Fruit fly (Drosophila melanogaster): ENCODE data around the gene Orct.
A peak's percentile ranks its signal among the peaks of the same experiment; 100 is the strongest.

Orct gene

dm6 chr3R:24275463-24275862 is 597 bp upstream of the Orct start:
- TF ChIP-seq CG8478 (optimal IDR thresholded peaks at IDR 0.05) (no peak), CTCF (optimal IDR thresholded peaks at IDR 0.05) (no peak)

DNA sequence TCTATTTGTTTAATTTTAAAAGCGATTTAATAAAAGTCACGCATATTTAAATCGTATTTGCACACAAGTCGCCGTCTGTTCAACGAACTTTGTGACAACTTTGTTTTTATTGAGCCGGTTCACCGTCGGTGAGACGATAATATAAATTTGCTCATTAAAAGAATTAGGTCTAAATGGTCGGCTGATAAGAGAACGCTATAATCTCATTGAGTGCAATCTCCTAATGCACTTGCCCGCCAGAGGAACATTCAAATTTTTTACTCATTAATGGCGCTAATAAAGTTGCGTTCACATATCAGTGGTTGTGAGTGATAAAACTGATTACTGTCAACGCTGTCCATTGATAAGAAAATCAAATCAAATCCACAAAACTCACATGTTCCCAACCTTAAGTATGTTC is 2.7 kb downstream of the Orct start:
- TF ChIP-seq CG8478 (optimal IDR thresholded peaks at IDR 0.05) (no peak), CTCF (optimal IDR thresholded peaks at IDR 0.05) (no peak)

dm6 chr3R:24279291-24279690 is 3.2 kb downstream of the Orct start, which contains the start of gene shps:
TSS of gene shps (plus strand) at chr3R:24279572.
- TF ChIP-seq CTCF (optimal IDR thresholded peaks at IDR 0.05) (peak; percentile 47 to 63), CG8478 (optimal IDR thresholded peaks at IDR 0.05) (no peak)

- TF ChIP-seq CG8478 (optimal IDR thresholded peaks at IDR 0.05) = no peak
- no peak for TF ChIP-seq CTCF (optimal IDR thresholded peaks at IDR 0.05)
Observed at dm6 chr3R:24282567-24283324, 6.7 kb downstream of the Orct start.

DNA sequence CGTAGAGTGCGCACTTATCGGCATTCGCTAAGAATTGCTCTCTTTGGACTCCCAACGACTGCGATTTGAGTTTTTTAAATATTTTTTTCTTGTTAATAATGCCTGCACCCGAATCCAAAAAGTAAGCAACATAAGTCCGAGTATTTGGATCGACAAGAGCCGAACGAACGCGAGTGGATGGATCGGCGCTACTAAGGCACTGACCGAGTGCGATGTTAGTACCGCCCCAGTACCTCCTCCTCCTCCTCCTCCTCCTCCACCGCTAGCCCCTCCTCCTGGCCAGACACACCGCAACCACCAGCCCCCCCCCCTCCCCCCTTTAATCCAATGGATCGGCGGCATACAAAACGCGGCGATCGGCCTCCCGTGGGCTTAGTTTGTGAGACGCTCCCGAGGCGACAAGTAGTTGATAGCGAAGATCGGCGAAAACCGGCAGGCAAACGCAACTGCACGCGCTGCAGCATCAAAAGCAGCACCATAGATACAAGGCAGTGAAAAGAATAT is 7.6 kb downstream of the Orct start, which contains the start of gene CG6356:
TSS of gene CG6356 (plus strand) at position 374 of the 504 bp plus-strand sequence.
- TF ChIP-seq CTCF (optimal IDR thresholded peaks at IDR 0.05) (no peak), CG8478 (optimal IDR thresholded peaks at IDR 0.05) (no peak)

dm6 chr3R:24284164-24284563 is 8.1 kb downstream of the Orct start:
- TF ChIP-seq CG8478 (optimal IDR thresholded peaks at IDR 0.05) (no peak), CTCF (optimal IDR thresholded peaks at IDR 0.05) (no peak)

- no peak for TF ChIP-seq CTCF (optimal IDR thresholded peaks at IDR 0.05)
- TF ChIP-seq CG8478 (optimal IDR thresholded peaks at IDR 0.05) = no peak
Observed at dm6 chr3R:24285423-24285822, 9.4 kb downstream of the Orct start.

DNA sequence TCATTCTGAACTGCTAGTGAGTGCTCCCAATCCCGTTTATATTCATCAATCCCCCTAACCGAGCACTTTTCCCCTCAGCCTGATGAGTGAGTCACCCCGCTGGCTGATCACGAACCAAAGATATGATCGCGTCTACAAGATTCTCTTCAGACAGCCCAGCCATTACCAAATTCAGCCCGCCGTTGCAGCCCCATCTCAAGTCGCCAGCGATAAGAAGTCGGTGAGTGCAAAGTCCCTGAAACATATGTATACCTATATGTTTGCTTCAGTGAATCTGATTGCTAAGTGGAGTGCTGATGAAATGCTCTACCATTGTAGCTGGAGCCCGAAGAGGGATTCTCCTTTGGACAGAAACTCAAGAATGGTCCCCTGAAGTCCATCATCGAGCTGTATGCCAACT is 11.1 kb downstream of the Orct start:
- TF ChIP-seq CG8478 (optimal IDR thresholded peaks at IDR 0.05) = no peak
- TF ChIP-seq CTCF (optimal IDR thresholded peaks at IDR 0.05) = no peak

DNA sequence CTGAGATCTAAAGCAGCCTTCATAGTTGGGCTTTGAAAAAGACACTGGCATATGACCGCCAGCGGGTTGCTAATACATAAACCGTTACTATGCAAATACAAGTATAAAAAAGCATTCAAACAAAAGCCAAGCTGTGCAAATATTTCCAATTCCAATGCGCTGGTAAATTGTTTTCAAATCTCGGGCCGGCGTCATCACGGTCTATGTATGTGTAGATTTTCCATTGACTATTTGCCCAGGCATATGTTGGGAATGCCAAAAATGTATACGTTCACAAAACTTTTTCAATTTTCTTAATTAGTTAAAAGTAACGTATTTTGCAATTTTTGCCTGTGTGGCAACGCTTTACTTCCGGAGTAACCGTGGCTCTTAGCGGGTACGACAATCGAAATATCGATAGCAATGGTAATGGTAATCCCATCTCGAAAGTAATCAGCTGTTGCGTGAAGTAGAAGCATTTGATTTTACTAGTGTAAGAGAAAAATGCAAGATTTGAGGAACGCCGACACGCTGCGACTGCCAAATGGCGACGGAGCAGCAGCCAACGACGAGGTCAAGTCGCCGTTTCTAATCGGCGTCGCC is 13.8 kb downstream of the Orct start, which contains the start of the genes CG34290 and Uck:
TSS of gene CG34290 (minus strand) at position 51 of the 582 bp plus-strand sequence.
TSS of gene Uck (plus strand) at position 405 of the 582 bp plus-strand sequence.
- peak; percentile 3 to 29 for TF ChIP-seq CTCF (optimal IDR thresholded peaks at IDR 0.05)
- no peak for TF ChIP-seq CG8478 (optimal IDR thresholded peaks at IDR 0.05)

DNA sequence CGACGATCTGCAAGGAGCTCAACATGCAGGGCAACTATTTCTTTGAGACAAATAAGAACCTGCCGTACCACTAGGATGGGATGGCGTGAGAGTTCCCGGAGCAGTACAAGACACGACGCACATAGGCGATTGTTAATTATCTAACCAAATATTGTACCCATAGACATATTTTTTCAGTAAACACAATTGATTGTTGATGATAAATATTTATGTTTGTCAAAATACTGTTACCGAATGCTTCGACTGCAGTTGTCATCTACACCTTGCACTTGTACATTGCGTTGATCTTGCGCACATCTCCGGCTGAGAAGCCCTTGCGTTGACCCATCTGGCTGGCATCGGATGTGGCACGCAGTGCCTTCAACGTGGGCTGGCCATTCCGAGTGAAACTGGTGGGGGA is 17.1 kb downstream of the Orct start:
- no peak for TF ChIP-seq CG8478 (optimal IDR thresholded peaks at IDR 0.05)
- no peak for TF ChIP-seq CTCF (optimal IDR thresholded peaks at IDR 0.05)

DNA sequence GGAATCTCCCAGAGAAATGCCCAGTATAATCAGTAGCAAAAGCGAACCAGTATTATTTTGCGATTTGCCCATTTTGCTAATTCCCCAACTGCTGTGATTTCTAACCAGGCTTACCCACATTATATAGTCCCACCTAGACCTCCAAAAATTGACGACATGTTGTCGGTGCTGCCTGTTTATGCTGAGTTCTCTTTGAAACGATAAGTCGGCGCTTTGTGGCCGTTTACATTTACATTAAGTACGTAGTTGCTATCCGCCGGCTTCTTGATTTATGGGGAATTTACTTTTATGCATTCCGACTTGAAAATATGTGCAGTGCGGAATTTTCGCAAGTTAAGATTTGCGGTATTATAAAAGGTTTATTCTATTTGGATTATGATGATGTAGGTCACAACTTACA is 18.2 kb downstream of the Orct start, which contains the start of gene CG5715:
TSS of gene CG5715 (minus strand) at position 101 of the 400 bp plus-strand sequence.
- no peak for TF ChIP-seq CG8478 (optimal IDR thresholded peaks at IDR 0.05)
- TF ChIP-seq CTCF (optimal IDR thresholded peaks at IDR 0.05) = no peak

- TF ChIP-seq CG8478 (optimal IDR thresholded peaks at IDR 0.05) (no peak), CTCF (optimal IDR thresholded peaks at IDR 0.05) (no peak)
Observed at dm6 chr3R:24294784-24295555, 18.9 kb downstream of the Orct start, which contains the start of gene crb. TSS of gene crb (plus strand) at chr3R:24295078.

- no peak for TF ChIP-seq CG8478 (optimal IDR thresholded peaks at IDR 0.05)
Observed at dm6 chr3R:24295556-24296465, 19.8 kb downstream of the Orct start.

DNA sequence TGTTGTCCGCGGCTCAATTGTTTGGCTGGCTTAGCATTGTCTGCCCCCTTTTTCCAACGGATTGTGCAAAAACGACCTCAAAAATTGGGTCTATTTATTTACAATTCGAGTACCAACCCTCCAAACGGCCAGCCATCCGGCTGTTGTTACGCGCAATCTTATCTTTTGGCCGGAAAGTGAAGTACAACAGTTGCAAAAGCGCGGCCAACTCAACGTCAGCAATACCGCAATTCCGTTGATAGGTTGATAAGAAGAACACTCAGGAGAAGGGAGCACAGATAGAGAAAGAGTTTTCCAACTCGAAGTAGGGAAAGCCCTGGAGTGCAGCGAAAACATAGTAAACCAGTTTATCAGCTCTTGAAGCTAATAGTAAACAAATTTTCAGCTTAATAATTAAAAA is 20.9 kb downstream of the Orct start:
- no peak for TF ChIP-seq CG8478 (optimal IDR thresholded peaks at IDR 0.05)
- no peak for TF ChIP-seq CTCF (optimal IDR thresholded peaks at IDR 0.05)

Data from S2 (cell line).